Worm (Caenorhabditis elegans): ENCODE measurements around the gene bath-47.
"Not testable (repeated sequence)": the region's sequence is repeated elsewhere in the genome, so short reads cannot be mapped to it uniquely, and the experiment has no call there.

Gene bath-47

DNA sequence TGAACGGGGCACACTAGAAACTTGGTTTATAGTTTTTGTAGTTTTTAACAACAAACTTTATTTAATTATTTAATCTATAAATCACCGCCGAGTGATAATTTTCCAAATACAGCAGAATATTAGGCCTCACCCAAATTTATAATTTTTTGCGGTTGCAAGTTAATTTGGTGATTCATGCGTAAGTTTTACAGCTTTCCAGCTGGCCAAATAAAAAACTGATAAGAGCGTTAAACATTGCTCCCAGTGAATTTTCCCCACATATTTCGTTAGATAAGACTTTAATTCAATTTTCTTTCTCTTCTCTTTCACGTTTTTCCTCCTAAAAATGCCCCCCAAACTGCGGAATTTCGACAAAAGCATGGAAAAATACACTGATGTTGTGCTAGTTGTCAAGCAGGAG is at the start of gene bath-47:
Gene bath-47 (plus strand): TSS at position 305 of the 400 bp plus-strand sequence.
- TF ChIP-seq ceh-20 (GFP tag; IDR thresholded peaks at IDR 0.05) (no peak), dmd-8 (GFP tag; IDR thresholded peaks at IDR 0.05) (no peak), Y48G9A.11 (GFP tag; IDR thresholded peaks at IDR 0.05) (no peak), mxl-2 (GFP tag; conservative IDR thresholded peaks at IDR 0.05) (no peak), lin-38 (GFP tag; IDR thresholded peaks at IDR 0.05) (no peak), rbr-2 (tag; optimal IDR thresholded peaks at IDR 0.05) (no peak), set-16 (GFP tag; IDR thresholded peaks at IDR 0.05) (no peak), nhr-41 (GFP tag; IDR thresholded peaks at IDR 0.05) (no peak), vab-7 (GFP tag; IDR thresholded peaks at IDR 0.05) (no peak), jun-1 (tag; optimal IDR thresholded peaks at IDR 0.05) (no peak), unc-39 (tag; optimal IDR thresholded peaks at IDR 0.05) (no peak)

- TF ChIP-seq ceh-32 (tag; optimal IDR thresholded peaks at IDR 0.05; ENCODE audit: poor library complexity); spr-1 (tag; optimal IDR thresholded peaks at IDR 0.05); hlh-30 (tag; optimal IDR thresholded peaks at IDR 0.05; ENCODE audit: insufficient read depth): not testable (repeated sequence)
Observed at ce11 chrII:1556217-1556616, 45.4 kb upstream of the bath-47 start, which contains the start of the genes fbxb-54 and fbxb-50. TSS of gene fbxb-54 (minus strand) at chrII:1556317. TSS of gene fbxb-50 (plus strand) at chrII:1556443.

DNA sequence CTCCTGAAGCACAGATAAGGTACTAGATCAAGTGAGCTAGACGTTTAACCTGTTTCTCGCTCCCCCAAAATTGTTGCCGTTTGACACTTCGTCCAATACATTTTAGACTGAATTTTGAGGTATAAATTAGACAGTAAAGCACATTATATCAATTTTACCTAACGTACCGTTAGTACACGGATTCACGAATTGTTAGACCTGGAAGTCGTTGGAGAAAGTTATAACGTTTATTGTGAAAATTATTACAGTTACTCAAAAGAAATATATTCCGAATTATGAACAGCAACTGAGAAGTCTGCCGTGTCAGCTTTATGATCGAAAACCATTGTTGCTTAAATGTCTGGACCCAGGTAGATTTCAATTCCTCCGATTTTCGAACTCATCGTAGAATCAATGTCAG is 40.8 kb upstream of the bath-47 start:
- TF ChIP-seq hif-1 (tag; optimal IDR thresholded peaks at IDR 0.05) (no peak), unc-62 (GFP tag; optimal IDR thresholded peaks at IDR 0.05 in 1 of 2) (peak in 1 of 2 experiments; percentile 41), unc-62 (tag; optimal IDR thresholded peaks at IDR 0.05) (no peak), dmd-8 (GFP tag; IDR thresholded peaks at IDR 0.05) (no peak), ama-1 (optimal IDR thresholded peaks at IDR 0.05) (no peak)

ce11 chrII:1561863-1562262 is 39.7 kb upstream of the bath-47 start, which contains the start of gene K05F6.14:
TSS of gene K05F6.14 (plus strand) at chrII:1562163.
- TF ChIP-seq set-16 (GFP tag; IDR thresholded peaks at IDR 0.05) = no peak
- TF ChIP-seq aha-1 (tag) = no peak
- TF ChIP-seq hif-1 (tag; optimal IDR thresholded peaks at IDR 0.05) = no peak
- TF ChIP-seq F37D6.2 (tag; optimal IDR thresholded peaks at IDR 0.05) = no peak
- no peak for TF ChIP-seq lin-29 (GFP tag; IDR thresholded peaks at IDR 0.05)
- no peak for TF ChIP-seq spr-1 (tag; optimal IDR thresholded peaks at IDR 0.05)
- TF ChIP-seq cey-2 (tag; optimal IDR thresholded peaks at IDR 0.05; ENCODE audit: borderline replicate concordance, insufficient read depth) = no peak
- no peak for TF ChIP-seq attf-4 (tag; optimal IDR thresholded peaks at IDR 0.05)
- TF ChIP-seq snpc-1.2 (GFP tag; IDR thresholded peaks at IDR 0.05) = no peak
- TF ChIP-seq hlh-11 (tag; optimal IDR thresholded peaks at IDR 0.05) = no peak
- TF ChIP-seq nhr-42 (GFP tag; IDR thresholded peaks at IDR 0.05) = no peak
- no peak for TF ChIP-seq php-3 (GFP tag; IDR thresholded peaks at IDR 0.05)
- TF ChIP-seq R02D3.7 (tag; optimal IDR thresholded peaks at IDR 0.05) = no peak
- no peak for TF ChIP-seq nhr-25 (tag; optimal IDR thresholded peaks at IDR 0.05; ENCODE audit: borderline replicate concordance, insufficient read depth)

- TF ChIP-seq unc-130 (GFP tag; optimal IDR thresholded peaks at IDR 0.05) = no peak
- TF ChIP-seq aha-1 (tag) = no peak
- TF ChIP-seq fkh-10 (GFP tag; optimal IDR thresholded peaks at IDR 0.05) = no peak
- no peak for TF ChIP-seq zip-11 (GFP tag; IDR thresholded peaks at IDR 0.05)
- TF ChIP-seq dpl-1 (GFP tag; optimal IDR thresholded peaks at IDR 0.05) = no peak
- TF ChIP-seq ceh-62 (tag; optimal IDR thresholded peaks at IDR 0.05) = no peak
- no peak for TF ChIP-seq ceh-20 (GFP tag; IDR thresholded peaks at IDR 0.05)
Observed at ce11 chrII:1567646-1568045, 34.0 kb upstream of the bath-47 start, which contains the start of gene K05F6.8. TSS of gene K05F6.8 (minus strand) at chrII:1567746.

All from whole organism, L4 larva.